Worm (Caenorhabditis elegans) whole organism, late embryonic: Measurements from ENCODE around the gene nlg-1.

Experiments used
- ama-1 ChIP-seq: fragments of 150-350 bp; optimal IDR thresholded peaks from 2 replicates; lab custom pipeline; 2014
- ceh-22 ChIP-seq: sonication (generic microtip); optimal IDR thresholded peaks from 2 replicates; lab custom pipeline; 2017; ENCODE audit warnings: missing biosample characterization, missing genetic modification characterization
- dmd-4 ChIP-seq: sonication (generic microtip); optimal IDR thresholded peaks from 2 replicates; lab custom pipeline; 2016; ENCODE audit warnings: borderline replicate concordance, missing genetic modification characterization, missing compliant biosample characterization
- fkh-10 ChIP-seq: fragments of 150-350 bp; optimal IDR thresholded peaks from 2 replicates; lab custom pipeline; 2014; ENCODE audit warnings: missing biosample characterization, missing genetic modification reagents, missing genetic modification characterization
- hlh-8 ChIP-seq: sonication (generic microtip); optimal IDR thresholded peaks from 2 replicates; lab custom pipeline; 2016; ENCODE audit warnings: missing genotype, missing genetic modification characterization, missing compliant biosample characterization
- nfya-1 ChIP-seq: sonication (generic microtip); optimal IDR thresholded peaks from 2 replicates; lab custom pipeline; 2017; ENCODE audit warnings: missing genetic modification characterization, mild to moderate bottlenecking, missing compliant biosample characterization, antibody characterized with exemption, moderate library complexity
- tbx-2 ChIP-seq: sonication (generic microtip); optimal IDR thresholded peaks from 2 replicates; lab custom pipeline; 2016; ENCODE audit warnings: missing genetic modification characterization, missing compliant biosample characterization
- unc-55 ChIP-seq: sonication (generic microtip); optimal IDR thresholded peaks from 2 replicates; lab custom pipeline; 2017; ENCODE audit warnings: missing biosample characterization, missing genetic modification reagents, missing genetic modification characterization

- no peak for TF ChIP-seq fkh-10 (GFP tag; lab: Kevin White, UChicago)
- TF ChIP-seq nfya-1, result no peak
- TF ChIP-seq ama-1 (lab: Kevin White, UChicago), result no peak
- no peak for TF ChIP-seq dmd-4
- no peak for TF ChIP-seq tbx-2 (tag; lab: Kevin White, UChicago)
- no peak for TF ChIP-seq unc-55
- TF ChIP-seq hlh-8 (tag; lab: Kevin White, UChicago), result no peak
- TF ChIP-seq ceh-22 (tag; lab: Kevin White, UChicago), result no peak
These were observed 15.8 kb downstream of the nlg-1 start for ce11 chrX:13615181-13615580.
